Fruit fly (Drosophila melanogaster) S2 (cell line): ENCODE measurements around the gene Obp99a.

Experiments used
- CG8478 ChIP-seq: fragments of >200 bp; optimal IDR thresholded peaks from 2 replicates; lab custom pipeline; 2018
- CTCF ChIP-seq, 2 experiments: fragments of >200 bp; optimal IDR thresholded peaks; 2 replicates each; lab custom pipeline; 2018

DNA sequence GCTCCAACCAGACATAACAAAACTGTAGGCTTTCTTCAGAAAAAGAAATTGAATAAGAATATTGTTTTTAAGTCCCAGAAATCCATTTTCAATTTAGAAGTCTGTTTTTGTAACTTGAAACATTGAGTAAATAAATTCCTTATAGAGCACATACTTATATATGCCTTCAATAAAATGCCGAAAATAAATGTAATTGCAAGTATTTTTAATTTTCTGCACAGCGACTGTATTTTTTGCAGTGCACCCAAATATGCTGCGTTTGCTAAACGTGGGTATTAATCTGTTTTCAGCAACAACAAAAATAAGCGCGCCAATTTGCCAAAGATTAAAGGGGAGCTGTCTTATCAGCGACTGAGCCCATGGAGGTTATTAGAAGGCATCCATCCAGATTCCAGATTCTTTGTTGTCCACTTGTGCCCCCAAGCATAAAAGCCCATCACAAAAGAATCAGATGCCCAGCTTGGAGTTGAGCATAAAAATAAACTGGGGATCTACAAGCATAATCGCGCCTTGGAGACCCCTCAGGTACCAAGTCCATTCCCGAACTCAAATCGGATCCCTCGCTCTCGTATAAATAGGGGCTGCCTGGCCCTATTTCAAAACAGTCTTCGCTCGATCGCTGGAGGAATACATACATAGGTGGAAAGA lies at the start of gene Obp99a:
- no peak for TF ChIP-seq CTCF (optimal IDR thresholded peaks at IDR 0.05; lab: Kevin White, UChicago)
- TF ChIP-seq CG8478 (lab: Kevin White, UChicago) = no peak
